Fruit fly (Drosophila melanogaster) whole organism, embryonic: Measurements from ENCODE around the gene chif.

Experiments used
- CG11093 ChIP-seq: fragments of 200-800 bp; sonication (Bioruptor generic); IDR thresholded peaks from 3 replicates; pipeline ENCODE4 v1.3.6; 2022; ENCODE audit warnings: missing biosample characterization, missing genetic modification characterization
- CG11723 ChIP-seq: fragments of 200-800 bp; sonication (Bioruptor generic); optimal IDR thresholded peaks from 2 replicates; lab custom pipeline; 2017; ENCODE audit warnings: missing biosample characterization, mild to moderate bottlenecking, missing genetic modification characterization
- CG13296 ChIP-seq: fragments of 200-800 bp; sonication (Bioruptor generic); optimal IDR thresholded peaks from 3 replicates; lab custom pipeline; 2018; ENCODE audit warnings: missing biosample characterization, mild to moderate bottlenecking, missing genetic modification characterization
- CG15514 ChIP-seq: fragments of 200-800 bp; sonication (Bioruptor generic); optimal IDR thresholded peaks from 3 replicates; lab custom pipeline; 2017; ENCODE audit warnings: missing biosample characterization, missing genetic modification characterization, mild to moderate bottlenecking, moderate library complexity, missing genetic modification reagents
- CG17385 ChIP-seq: fragments of 200-800 bp; sonication (Bioruptor generic); optimal IDR thresholded peaks from 3 replicates; lab custom pipeline; 2018; ENCODE audit warnings: missing biosample characterization, mild to moderate bottlenecking, missing genetic modification characterization
- CG1832 ChIP-seq: fragments of 200-800 bp; sonication (Bioruptor generic); optimal IDR thresholded peaks from 2 replicates; lab custom pipeline; 2017; ENCODE audit warnings: missing biosample characterization, mild to moderate bottlenecking, missing genetic modification characterization, inconsistent platforms
- CG2120 ChIP-seq: fragments of 200-800 bp; sonication (Bioruptor generic); optimal IDR thresholded peaks from 3 replicates; lab custom pipeline; 2016; ENCODE audit warnings: missing biosample characterization, missing genetic modification characterization
- CG2678 ChIP-seq: fragments of 200-800 bp; sonication (Bioruptor generic); optimal IDR thresholded peaks from 3 replicates; lab custom pipeline; 2019; ENCODE audit warnings: missing biosample characterization, mild to moderate bottlenecking, missing genetic modification characterization, moderate library complexity
- CG32532 ChIP-seq: fragments of 200-800 bp; sonication (Bioruptor generic); IDR thresholded peaks from 2 replicates; pipeline ENCODE4 v1.3.6; 2022; ENCODE audit warnings: missing biosample characterization, missing genetic modification characterization
- CG32767 ChIP-seq: fragments of 200-800 bp; sonication (Bioruptor generic); IDR thresholded peaks from 2 replicates; pipeline ENCODE4 v1.3.6; 2022; ENCODE audit warnings: missing biosample characterization, missing genetic modification characterization
- CG33557 ChIP-seq: fragments of 200-800 bp; sonication (Bioruptor generic); optimal IDR thresholded peaks from 2 replicates; lab custom pipeline; 2019; ENCODE audit warnings: missing biosample characterization, mild to moderate bottlenecking, missing genetic modification characterization, moderate library complexity
- CG3407 ChIP-seq: fragments of 200-800 bp; sonication (Bioruptor generic); optimal IDR thresholded peaks from 2 replicates; lab custom pipeline; 2018; ENCODE audit warnings: missing biosample characterization, mild to moderate bottlenecking, missing genetic modification characterization
- CG3726 ChIP-seq: fragments of 200-800 bp; sonication (Bioruptor generic); IDR thresholded peaks from 3 replicates; pipeline ENCODE4, ENCODE4 v1.3.6; 2022; ENCODE audit warnings: missing biosample characterization, missing genetic modification characterization
- CG4617 ChIP-seq: fragments of 200-800 bp; sonication (Bioruptor generic); optimal IDR thresholded peaks from 3 replicates; lab custom pipeline; 2016; ENCODE audit warnings: missing biosample characterization, missing genetic modification characterization, borderline replicate concordance
- CG6254 ChIP-seq: fragments of 200-800 bp; sonication (Bioruptor generic); optimal IDR thresholded peaks from 3 replicates; lab custom pipeline; 2017; ENCODE audit warnings: mild to moderate bottlenecking, missing biosample characterization, missing genetic modification reagents, missing genetic modification characterization
- CG7556 ChIP-seq: fragments of 200-800 bp; sonication (Bioruptor generic); optimal IDR thresholded peaks from 2 replicates; lab custom pipeline; 2017; ENCODE audit warnings: missing biosample characterization, mild to moderate bottlenecking, missing genetic modification characterization
- CG7987 ChIP-seq: fragments of 200-800 bp; sonication (Bioruptor generic); optimal IDR thresholded peaks from 2 replicates; lab custom pipeline; 2018; ENCODE audit warnings: missing biosample characterization, mild to moderate bottlenecking, missing genetic modification characterization, moderate library complexity
- CG8388 ChIP-seq: fragments of 200-800 bp; sonication (Bioruptor generic); optimal IDR thresholded peaks from 2 replicates; lab custom pipeline; 2019; ENCODE audit warnings: missing biosample characterization, mild to moderate bottlenecking, missing genetic modification characterization, moderate library complexity
- CG8924 ChIP-seq: fragments of 200-800 bp; optimal IDR thresholded peaks from 3 replicates; lab custom pipeline; 2019; ENCODE audit warnings: missing biosample characterization, mild to moderate bottlenecking, missing genetic modification characterization, moderate library complexity
- CoRest ChIP-seq: fragments of 200-800 bp; sonication (Bioruptor generic); optimal IDR thresholded peaks from 3 replicates; lab custom pipeline; 2018; ENCODE audit warnings: missing biosample characterization, mild to moderate bottlenecking, missing genetic modification characterization, moderate library complexity
- Doc3 ChIP-seq: fragments of 200-800 bp; sonication (Bioruptor generic); IDR thresholded peaks from 3 replicates; pipeline ENCODE4 v1.3.6; 2022; ENCODE audit warnings: missing biosample characterization, missing genetic modification characterization; ENCODE audit not compliant: partially characterized antibody
- Gsc ChIP-seq: fragments of 200-800 bp; sonication (Bioruptor generic); IDR thresholded peaks from 2 replicates; pipeline ENCODE4 v1.3.6; 2022; ENCODE audit warnings: missing biosample characterization, missing genetic modification characterization
- HHEX ChIP-seq: fragments of 200-800 bp; sonication (Bioruptor generic); optimal IDR thresholded peaks from 3 replicates; lab custom pipeline; 2017; ENCODE audit warnings: missing biosample characterization, mild to moderate bottlenecking, missing genetic modification characterization, missing genetic modification reagents
- HLH3B ChIP-seq: fragments of 200-800 bp; sonication (Bioruptor generic); IDR thresholded peaks from 2 replicates; pipeline ENCODE4 v1.3.6; 2022; ENCODE audit warnings: missing biosample characterization, missing genetic modification characterization
- Hr39 ChIP-seq: fragments of >200 bp; optimal IDR thresholded peaks from 2 replicates; lab custom pipeline; 2017
- Lpt ChIP-seq: fragments of >200 bp; optimal IDR thresholded peaks from 2 replicates; lab custom pipeline; 2018; ENCODE audit warnings: missing biosample characterization, missing genetic modification characterization
- PHDP ChIP-seq: fragments of 200-800 bp; sonication (Bioruptor generic); optimal IDR thresholded peaks from 3 replicates; lab custom pipeline; 2018; ENCODE audit warnings: missing biosample characterization, mild to moderate bottlenecking, missing genetic modification characterization, moderate library complexity
- Sin3A ChIP-seq: fragments of >200 bp; optimal IDR thresholded peaks from 2 replicates; lab custom pipeline; 2018
- Sox100B ChIP-seq: fragments of 200-800 bp; sonication (Bioruptor generic); optimal IDR thresholded peaks from 3 replicates; lab custom pipeline; 2018; ENCODE audit warnings: missing biosample characterization, mild to moderate bottlenecking, missing genetic modification characterization
- Ssrp ChIP-seq: fragments of 200-800 bp; sonication (Bioruptor generic); optimal IDR thresholded peaks from 2 replicates; lab custom pipeline; 2018; ENCODE audit warnings: missing biosample characterization, mild to moderate bottlenecking, missing genetic modification characterization, moderate library complexity
- aop ChIP-seq: fragments of 200-800 bp; sonication (Bioruptor generic); IDR thresholded peaks from 2 replicates; pipeline ENCODE4 v1.3.6; 2022; ENCODE audit warnings: missing biosample characterization, missing genetic modification characterization
- az2 ChIP-seq: fragments of 200-800 bp; sonication (Bioruptor generic); optimal IDR thresholded peaks from 3 replicates; lab custom pipeline; 2016; ENCODE audit warnings: missing biosample characterization, missing genetic modification characterization
- bsh ChIP-seq, 2 experiments: fragments of 200-800 bp; sonication (Bioruptor generic); optimal IDR thresholded peaks; 2 replicates each; lab custom pipeline; 2017 to 2018; ENCODE audit warnings: mild to moderate bottlenecking in 2 of 2, missing biosample characterization in 2 of 2, missing genetic modification characterization in 2 of 2, moderate library complexity in 1 of 2
- cg ChIP-seq: fragments of 200-800 bp; sonication (Bioruptor generic); optimal IDR thresholded peaks from 3 replicates; lab custom pipeline; 2019; ENCODE audit warnings: missing biosample characterization, mild to moderate bottlenecking, missing genetic modification characterization, moderate library complexity
- ci ChIP-seq: fragments of 200-800 bp; sonication (Bioruptor generic); IDR thresholded peaks from 3 replicates; pipeline ENCODE4 v1.3.6; 2022; ENCODE audit warnings: missing biosample characterization, missing genetic modification characterization
- dati ChIP-seq: fragments of 200-800 bp; sonication (Bioruptor generic); IDR thresholded peaks from 2 replicates; pipeline ENCODE4 v1.3.6; 2022; ENCODE audit warnings: missing biosample characterization, missing genetic modification characterization
- dmrt99B ChIP-seq: fragments of 200-800 bp; sonication (Bioruptor generic); optimal IDR thresholded peaks from 2 replicates; lab custom pipeline; 2018; ENCODE audit warnings: missing biosample characterization, mild to moderate bottlenecking, missing genetic modification characterization, moderate library complexity
- gem ChIP-seq: fragments of 200-800 bp; sonication (Bioruptor generic); optimal IDR thresholded peaks from 2 replicates; lab custom pipeline; 2019; ENCODE audit warnings: missing biosample characterization, mild to moderate bottlenecking, missing genetic modification characterization, moderate library complexity
- grau ChIP-seq: fragments of 200-800 bp; optimal IDR thresholded peaks from 3 replicates; lab custom pipeline; 2019; ENCODE audit warnings: missing biosample characterization, mild to moderate bottlenecking, missing genetic modification characterization, moderate library complexity
- gsb-n ChIP-seq: fragments of 200-800 bp; sonication (Bioruptor generic); optimal IDR thresholded peaks from 3 replicates; lab custom pipeline; 2018; ENCODE audit warnings: missing biosample characterization, mild to moderate bottlenecking, missing genetic modification characterization
- h ChIP-seq: fragments of >200 bp; optimal IDR thresholded peaks from 2 replicates; lab custom pipeline; 2017
- lola ChIP-seq, 3 experiments: fragments of >200 bp in 2 of 3; fragments of 200-800 bp in 1 of 3; sonication (Bioruptor generic) in 1 of 3; optimal IDR thresholded peaks; 2 replicates each; lab custom pipeline; 2017 to 2019; ENCODE audit warnings: missing biosample characterization in 3 of 3, missing genetic modification characterization in 3 of 3, mild to moderate bottlenecking in 1 of 3, moderate library complexity in 1 of 3
- mld ChIP-seq: fragments of 200-800 bp; sonication (Bioruptor generic); IDR thresholded peaks from 3 replicates; pipeline ENCODE4 v1.3.6; 2022; ENCODE audit warnings: missing biosample characterization, missing genetic modification characterization; ENCODE audit not compliant: partially characterized antibody
- nmo ChIP-seq: fragments of 200-800 bp; sonication (Bioruptor generic); optimal IDR thresholded peaks from 2 replicates; lab custom pipeline; 2018; ENCODE audit warnings: missing biosample characterization, mild to moderate bottlenecking, missing genetic modification characterization, moderate library complexity
- pho ChIP-seq: fragments of 200-800 bp; sonication (Bioruptor generic); optimal IDR thresholded peaks from 2 replicates; lab custom pipeline; 2016; ENCODE audit warnings: missing biosample characterization, missing genetic modification characterization
- sc ChIP-seq, 3 experiments: fragments of >200 bp in 2 of 3; fragments of 200-800 bp in 1 of 3; sonication (Bioruptor generic) in 1 of 3; optimal IDR thresholded peaks; 2 replicates in 2 of 3; 3 replicates in 1 of 3; lab custom pipeline; 2017; ENCODE audit warnings: mild to moderate bottlenecking in 1 of 3, missing biosample characterization in 1 of 3, missing genetic modification characterization in 1 of 3, missing genetic modification reagents in 1 of 3
- sim ChIP-seq: fragments of 200-800 bp; sonication (Bioruptor generic); IDR thresholded peaks from 2 replicates; pipeline ENCODE4 v1.3.6; 2022; ENCODE audit warnings: missing biosample characterization, missing genetic modification characterization
- sob ChIP-seq: fragments of 200-800 bp; sonication (Bioruptor generic); IDR thresholded peaks from 2 replicates; pipeline ENCODE4 v1.3.6; 2022; ENCODE audit warnings: missing biosample characterization, missing genetic modification characterization
- sr ChIP-seq: fragments of 200-800 bp; sonication (Bioruptor generic); IDR thresholded peaks from 3 replicates; pipeline ENCODE4 v1.3.6; 2022; ENCODE audit warnings: missing biosample characterization, missing genetic modification characterization
- wek ChIP-seq: fragments of 200-800 bp; sonication (Bioruptor generic); optimal IDR thresholded peaks from 3 replicates; lab custom pipeline; 2018; ENCODE audit warnings: missing biosample characterization, mild to moderate bottlenecking, missing genetic modification characterization, moderate library complexity

The chif gene

DNA sequence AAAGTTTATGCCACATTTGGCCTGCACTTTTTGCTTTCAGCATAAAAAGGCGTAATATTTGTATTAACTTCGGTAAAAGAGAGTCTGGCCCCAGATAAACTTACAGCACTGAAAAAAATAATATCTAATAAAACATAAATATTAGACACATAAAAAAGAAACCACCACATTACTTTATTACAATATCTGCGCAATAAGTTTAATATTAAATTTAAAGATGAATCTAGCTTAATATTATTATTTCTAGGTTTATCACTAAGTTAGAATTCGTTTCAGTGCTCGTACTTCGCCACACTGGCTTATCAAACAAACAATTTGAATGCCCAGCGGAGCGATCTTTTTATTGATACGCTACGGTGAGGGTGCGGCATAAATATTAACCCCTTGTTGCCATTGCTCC, 5.4 kb upstream of the chif start (continued):
- no peak for TF ChIP-seq Gsc (GFP tag; lab: Robert Waterston, UW)
- TF ChIP-seq CG7556 (GFP tag; lab: Kevin White, UChicago), result peak; percentile 18
- no peak for TF ChIP-seq CG4617
- TF ChIP-seq CG15514 (GFP tag; lab: Kevin White, UChicago), result peak; percentile 3
- TF ChIP-seq CG6254, result peak; percentile 30
- TF ChIP-seq CG32532 (GFP tag; lab: Robert Waterston, UW), result peak; percentile 21; the same call in 1 of the 2 replicates
- peak; percentile 37 for TF ChIP-seq CG8388 (GFP tag; lab: Kevin White, UChicago)
- no peak for TF ChIP-seq pho (GFP tag; lab: Kevin White, UChicago)
- peak; percentile 5 for TF ChIP-seq CG17385 (GFP tag; lab: Kevin White, UChicago)
- no peak for TF ChIP-seq sc (optimal IDR thresholded peaks at IDR 0.05; lab: Kevin White, UChicago)
- TF ChIP-seq sc (GFP tag; optimal IDR thresholded peaks at IDR 0.05; lab: Kevin White, UChicago), result peak; percentile 21
- no peak for TF ChIP-seq cg (GFP tag; lab: Kevin White, UChicago)
- no peak for TF ChIP-seq CG11093
- TF ChIP-seq CG13296, result no peak
- TF ChIP-seq CG7987 (GFP tag; lab: Kevin White, UChicago), result no peak
- peak; percentile 33; the same call in 1 of the 3 replicates for TF ChIP-seq ci (GFP tag; lab: Robert Waterston, UW)
- TF ChIP-seq wek (GFP tag; lab: Kevin White, UChicago), result no peak
- peak; percentile 1 for TF ChIP-seq Ssrp (tag; lab: Kevin White, UChicago)
- no peak for TF ChIP-seq sob (GFP tag; lab: Robert Waterston, UW)
- peak in 1 of 3 experiments; percentile 6 for TF ChIP-seq lola (GFP tag; optimal IDR thresholded peaks at IDR 0.05; lab: Kevin White, UChicago)
- TF ChIP-seq CG3726 (GFP tag; lab: Robert Waterston, UW), result no peak
- no peak for TF ChIP-seq dati (GFP tag; lab: Robert Waterston, UW)
- TF ChIP-seq gem, result peak; percentile 63
- no peak for TF ChIP-seq Sin3A
- TF ChIP-seq Doc3 (GFP tag; lab: Robert Waterston, UW), result no peak
- peak; percentile 45; the same call in 1 of the 2 replicates for TF ChIP-seq HLH3B (GFP tag; lab: Robert Waterston, UW)
- TF ChIP-seq PHDP (tag; lab: Kevin White, UChicago), result peak; percentile 50
- peak; percentile 36 for TF ChIP-seq grau (tag; lab: Kevin White, UChicago)
- TF ChIP-seq CG32767 (GFP tag; lab: Robert Waterston, UW), result 0 out of 2 replicates have a peak, but pooled peaks have one; percentile 21
- no peak for TF ChIP-seq Hr39 (lab: Kevin White, UChicago)
- no peak for TF ChIP-seq aop (GFP tag; lab: Robert Waterston, UW)
- TF ChIP-seq CG11723 (GFP tag; lab: Kevin White, UChicago), result no peak
- peak; percentile 57 for TF ChIP-seq dmrt99B (tag; lab: Kevin White, UChicago)
- TF ChIP-seq bsh (GFP tag; optimal IDR thresholded peaks at IDR 0.05; lab: Kevin White, UChicago), result peak in 1 of 2 experiments; percentile 63
- TF ChIP-seq Lpt (GFP tag; lab: Kevin White, UChicago), result no peak
- no peak for TF ChIP-seq CG33557 (GFP tag; lab: Kevin White, UChicago)
- peak; percentile 29 for TF ChIP-seq Sox100B (GFP tag; lab: Kevin White, UChicago)
- TF ChIP-seq CG2120, result no peak
- no peak for TF ChIP-seq h (lab: Kevin White, UChicago)
- TF ChIP-seq CG1832, result no peak
- TF ChIP-seq HHEX (GFP tag; lab: Kevin White, UChicago), result peak; percentile 11
- TF ChIP-seq sim (GFP tag; lab: Robert Waterston, UW), result no peak
- no peak for TF ChIP-seq mld
- TF ChIP-seq CG8924, result peak; percentile 35
- no peak for TF ChIP-seq CG3407
- TF ChIP-seq CoRest, result peak; percentile 16
- peak; percentile 9 for TF ChIP-seq az2 (GFP tag; lab: Kevin White, UChicago)
- peak; percentile 60 for TF ChIP-seq CG2678 (tag; lab: Kevin White, UChicago)
- peak; percentile 72 for TF ChIP-seq gsb-n
- TF ChIP-seq nmo (GFP tag; lab: Kevin White, UChicago), result peak; percentile 23
- no peak for TF ChIP-seq sr (GFP tag; lab: Robert Waterston, UW)
